Fruit fly (Drosophila melanogaster) whole organism, adult: ENCODE data around the gene CG32856.

Experiments used
- CG1620 ChIP-seq: fragments of 200-800 bp; sonication (Bioruptor generic); optimal IDR thresholded peaks from 2 replicates; lab custom pipeline; 2016; ENCODE audit warnings: missing biosample characterization, missing genetic modification characterization
- CG33017 ChIP-seq: fragments of 200-800 bp; sonication (Bioruptor generic); optimal IDR thresholded peaks from 2 replicates; lab custom pipeline; 2018; ENCODE audit warnings: missing biosample characterization, mild to moderate bottlenecking, missing genetic modification characterization, moderate library complexity
- CG5204 ChIP-seq: fragments of 200-800 bp; sonication (Bioruptor generic); optimal IDR thresholded peaks from 2 replicates; lab custom pipeline; 2016; ENCODE audit warnings: missing biosample characterization, missing genetic modification characterization
- CG7045 ChIP-seq: fragments of 200-800 bp; sonication (Bioruptor generic); optimal IDR thresholded peaks from 2 replicates; lab custom pipeline; 2017; ENCODE audit warnings: missing biosample characterization, mild to moderate bottlenecking, missing genetic modification characterization
- Crg-1 ChIP-seq: fragments of 200-800 bp; sonication (Bioruptor generic); optimal IDR thresholded peaks from 2 replicates; lab custom pipeline; 2016; ENCODE audit warnings: missing biosample characterization, missing genetic modification characterization
- Hr96 ChIP-seq: fragments of 200-800 bp; sonication (Bioruptor generic); optimal IDR thresholded peaks from 2 replicates; lab custom pipeline; 2016; ENCODE audit warnings: missing biosample characterization, missing genetic modification characterization
- Mnt ChIP-seq: fragments of 200-800 bp; sonication (Bioruptor generic); optimal IDR thresholded peaks from 2 replicates; lab custom pipeline; 2016; ENCODE audit warnings: missing biosample characterization, mild to moderate bottlenecking, missing genetic modification characterization
- cic ChIP-seq: fragments of 200-800 bp; sonication (Bioruptor generic); optimal IDR thresholded peaks from 2 replicates; lab custom pipeline; 2017; ENCODE audit warnings: missing biosample characterization, mild to moderate bottlenecking, missing genetic modification characterization, moderate library complexity
- kay ChIP-seq: fragments of 200-800 bp; sonication (Bioruptor generic); peaks from one replicate; lab custom pipeline; 2016; ENCODE audit warnings: missing biosample characterization, missing genetic modification characterization, borderline replicate concordance
- ovo ChIP-seq: fragments of 200-800 bp; sonication (Bioruptor generic); optimal IDR thresholded peaks from 2 replicates; lab custom pipeline; 2016; ENCODE audit warnings: missing biosample characterization, missing genetic modification characterization
- pad ChIP-seq: fragments of 200-800 bp; sonication (Bioruptor generic); optimal IDR thresholded peaks from 3 replicates; lab custom pipeline; 2017; ENCODE audit warnings: missing biosample characterization, missing genetic modification characterization, mild to moderate bottlenecking, moderate library complexity, missing genetic modification reagents
- tj ChIP-seq: fragments of 200-800 bp; sonication (Bioruptor generic); optimal IDR thresholded peaks from 3 replicates; lab custom pipeline; 2017; ENCODE audit warnings: missing biosample characterization, mild to moderate bottlenecking, missing genetic modification characterization, moderate library complexity
- toe ChIP-seq: fragments of 200-800 bp; sonication (Bioruptor generic); optimal IDR thresholded peaks from 2 replicates; lab custom pipeline; 2016; ENCODE audit warnings: missing biosample characterization, missing genetic modification characterization

- TF ChIP-seq CG1620 (GFP tag; lab: Kevin White, UChicago) (no peak), Mnt (GFP tag; lab: Kevin White, UChicago) (no peak), Crg-1 (GFP tag; lab: Kevin White, UChicago) (peak; percentile 6), Hr96 (GFP tag; lab: Kevin White, UChicago) (no peak), cic (GFP tag; lab: Kevin White, UChicago) (no peak), ovo (GFP tag; lab: Kevin White, UChicago) (no peak), pad (GFP tag; lab: Kevin White, UChicago) (peak; percentile 8), toe (GFP tag; lab: Kevin White, UChicago) (no peak), tj (GFP tag; lab: Kevin White, UChicago) (no peak), kay (GFP tag; lab: Kevin White, UChicago) (peak; percentile 80), CG33017 (tag; lab: Kevin White, UChicago) (no peak), CG5204 (GFP tag; lab: Kevin White, UChicago) (no peak), CG7045 (GFP tag; lab: Kevin White, UChicago) (no peak)
Observed at dm6 chr3R:16004015-16004414, 38.9 kb upstream of the CG32856 start.
